Worm (Caenorhabditis elegans): Measurements from ENCODE around the gene cyp-35D1.

Gene cyp-35D1

ce11 chrV:16049177-16049576, 19.9 kb upstream of the cyp-35D1 start, which contains the start of gene best-12:
TSS of gene best-12 (plus strand) at chrV:16049477.
- TF ChIP-seq ceh-13 (GFP tag; optimal IDR thresholded peaks at IDR 0.05): no peak
- no peak for TF ChIP-seq tra-4 (tag; optimal IDR thresholded peaks at IDR 0.05)
- no peak for TF ChIP-seq scrt-1 (GFP tag; IDR thresholded peaks at IDR 0.05)
- no peak for TF ChIP-seq ets-7 (tag; optimal IDR thresholded peaks at IDR 0.05)
- no peak for TF ChIP-seq tbx-37 (GFP tag; conservative IDR thresholded peaks at IDR 0.05)
- TF ChIP-seq B0310.2 (tag; optimal IDR thresholded peaks at IDR 0.05): no peak
- no peak for TF ChIP-seq F13C5.2 (tag; optimal IDR thresholded peaks at IDR 0.05)
- no peak for TF ChIP-seq tbx-11 (GFP tag; IDR thresholded peaks at IDR 0.05)
- TF ChIP-seq hmbx-1 (tag; optimal IDR thresholded peaks at IDR 0.05): no peak
- no peak for TF ChIP-seq flt-1 (GFP tag; IDR thresholded peaks at IDR 0.05)
- TF ChIP-seq ceh-36 (tag; optimal IDR thresholded peaks at IDR 0.05): no peak
- TF ChIP-seq hmg-4 (GFP tag; optimal IDR thresholded peaks at IDR 0.05): no peak
- TF ChIP-seq aly-1 (tag; optimal IDR thresholded peaks at IDR 0.05): no peak

ce11 chrV:16053373-16053772, 15.7 kb upstream of the cyp-35D1 start, which contains the start of gene F14H3.3:
TSS of gene F14H3.3 (minus strand) at chrV:16053473.
- TF ChIP-seq hmbx-1 (tag; optimal IDR thresholded peaks at IDR 0.05): no peak
- TF ChIP-seq hnd-1 (tag; optimal IDR thresholded peaks at IDR 0.05): no peak
- no peak for TF ChIP-seq tbx-11 (GFP tag; IDR thresholded peaks at IDR 0.05)
- TF ChIP-seq flt-1 (GFP tag; IDR thresholded peaks at IDR 0.05): no peak
- TF ChIP-seq B0310.2 (tag; optimal IDR thresholded peaks at IDR 0.05): no peak
- no peak for TF ChIP-seq sea-1 (GFP tag; conservative IDR thresholded peaks at IDR 0.05)
- TF ChIP-seq tbx-37 (GFP tag; conservative IDR thresholded peaks at IDR 0.05): no peak

ce11 chrV:16055031-16055430, 14.0 kb upstream of the cyp-35D1 start, which contains the start of gene F14H3.4:
TSS of gene F14H3.4 (minus strand) at chrV:16055072.
- TF ChIP-seq sea-1 (GFP tag; conservative IDR thresholded peaks at IDR 0.05) (no peak), ceh-13 (GFP tag; optimal IDR thresholded peaks at IDR 0.05) (no peak), hnd-1 (tag; optimal IDR thresholded peaks at IDR 0.05) (no peak), aly-1 (tag; optimal IDR thresholded peaks at IDR 0.05) (no peak), B0310.2 (tag; optimal IDR thresholded peaks at IDR 0.05) (no peak), tbx-11 (GFP tag; IDR thresholded peaks at IDR 0.05) (no peak), ets-7 (tag; optimal IDR thresholded peaks at IDR 0.05) (no peak), pes-1 (GFP tag; IDR thresholded peaks at IDR 0.05) (no peak), scrt-1 (GFP tag; IDR thresholded peaks at IDR 0.05) (no peak), tra-4 (tag; optimal IDR thresholded peaks at IDR 0.05) (no peak), ama-1 (optimal IDR thresholded peaks at IDR 0.05) (no peak), hmbx-1 (tag; optimal IDR thresholded peaks at IDR 0.05) (no peak), flt-1 (GFP tag; IDR thresholded peaks at IDR 0.05) (no peak), ceh-36 (tag; optimal IDR thresholded peaks at IDR 0.05) (no peak), hmg-4 (GFP tag; optimal IDR thresholded peaks at IDR 0.05) (no peak)

ce11 chrV:16057010-16057463, 12.0 kb upstream of the cyp-35D1 start, which contains the start of gene F14H3.5:
TSS of gene F14H3.5 (minus strand) at chrV:16057060.
- TF ChIP-seq ceh-13 (GFP tag; optimal IDR thresholded peaks at IDR 0.05) (no peak), hmg-4 (GFP tag; optimal IDR thresholded peaks at IDR 0.05) (no peak), tbx-37 (GFP tag; conservative IDR thresholded peaks at IDR 0.05) (no peak), ets-7 (tag; optimal IDR thresholded peaks at IDR 0.05) (no peak), scrt-1 (GFP tag; IDR thresholded peaks at IDR 0.05) (no peak), F13C5.2 (tag; optimal IDR thresholded peaks at IDR 0.05) (no peak), aly-1 (tag; optimal IDR thresholded peaks at IDR 0.05) (no peak)

DNA sequence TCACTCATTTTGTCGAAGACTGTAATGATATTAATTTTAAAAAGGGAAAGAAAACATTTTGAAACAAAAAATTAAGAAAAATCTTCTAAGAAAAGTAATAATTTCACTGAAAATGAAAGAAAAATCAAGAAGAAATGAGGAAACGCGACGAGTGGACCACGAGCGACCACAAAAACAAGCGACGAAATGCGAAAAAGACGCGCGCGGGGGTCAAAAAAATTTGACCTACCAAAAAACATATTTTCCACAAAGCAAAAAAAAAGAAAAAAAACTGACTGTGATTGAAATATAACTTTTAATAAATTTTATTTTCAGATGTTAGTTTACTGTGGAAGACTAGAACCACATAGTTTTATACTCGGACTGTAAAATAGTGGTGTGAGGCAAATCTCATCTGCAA, 10.2 kb upstream of the cyp-35D1 start, which contains the start of gene F14H3.6:
F14H3.6 (minus strand) TSS at position 22 of the 400 bp plus-strand sequence.
- TF ChIP-seq ceh-36 (tag; optimal IDR thresholded peaks at IDR 0.05) (no peak), ets-7 (tag; optimal IDR thresholded peaks at IDR 0.05) (no peak), F13C5.2 (tag; optimal IDR thresholded peaks at IDR 0.05) (no peak), hnd-1 (tag; optimal IDR thresholded peaks at IDR 0.05) (no peak), sea-1 (GFP tag; conservative IDR thresholded peaks at IDR 0.05) (no peak), tbx-11 (GFP tag; IDR thresholded peaks at IDR 0.05) (no peak), ceh-13 (GFP tag; optimal IDR thresholded peaks at IDR 0.05) (no peak), ama-1 (optimal IDR thresholded peaks at IDR 0.05) (no peak), pes-1 (GFP tag; IDR thresholded peaks at IDR 0.05) (no peak), tbx-37 (GFP tag; conservative IDR thresholded peaks at IDR 0.05) (no peak), flt-1 (GFP tag; IDR thresholded peaks at IDR 0.05) (no peak), aly-1 (tag; optimal IDR thresholded peaks at IDR 0.05) (no peak), hmbx-1 (tag; optimal IDR thresholded peaks at IDR 0.05) (no peak), tra-4 (tag; optimal IDR thresholded peaks at IDR 0.05) (no peak), scrt-1 (GFP tag; IDR thresholded peaks at IDR 0.05) (no peak), B0310.2 (tag; optimal IDR thresholded peaks at IDR 0.05) (no peak)

DNA sequence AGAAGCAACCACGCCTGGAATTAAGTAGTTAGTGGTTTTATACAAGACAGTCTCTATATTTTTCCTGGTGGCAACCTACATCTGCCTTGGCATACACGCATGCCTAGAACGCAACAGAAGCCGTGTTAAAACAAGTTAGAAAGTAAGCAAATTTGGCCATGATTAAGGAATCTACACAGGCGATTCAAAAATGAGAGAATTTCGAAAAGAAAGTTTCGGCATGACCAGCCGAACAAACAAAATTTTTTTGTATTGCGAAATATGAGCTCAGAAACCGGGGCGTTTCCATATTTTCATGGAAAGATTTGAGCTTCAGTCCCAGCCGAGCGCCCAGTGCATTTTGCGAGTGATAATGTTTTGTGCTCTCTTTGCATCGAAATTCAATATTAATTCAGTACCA, 8.9 kb upstream of the cyp-35D1 start, which contains the start of gene F14H3.15:
F14H3.15 (minus strand) TSS at position 101 of the 400 bp plus-strand sequence.
- TF ChIP-seq tbx-11 (GFP tag; IDR thresholded peaks at IDR 0.05): no peak
- TF ChIP-seq ama-1 (optimal IDR thresholded peaks at IDR 0.05): no peak
- TF ChIP-seq scrt-1 (GFP tag; IDR thresholded peaks at IDR 0.05): no peak
- no peak for TF ChIP-seq hnd-1 (tag; optimal IDR thresholded peaks at IDR 0.05)
- no peak for TF ChIP-seq flt-1 (GFP tag; IDR thresholded peaks at IDR 0.05)
- TF ChIP-seq ceh-36 (tag; optimal IDR thresholded peaks at IDR 0.05): no peak
- no peak for TF ChIP-seq sea-1 (GFP tag; conservative IDR thresholded peaks at IDR 0.05)
- no peak for TF ChIP-seq hmbx-1 (tag; optimal IDR thresholded peaks at IDR 0.05)
- no peak for TF ChIP-seq F13C5.2 (tag; optimal IDR thresholded peaks at IDR 0.05)
- no peak for TF ChIP-seq tbx-37 (GFP tag; conservative IDR thresholded peaks at IDR 0.05)
- TF ChIP-seq ceh-13 (GFP tag; optimal IDR thresholded peaks at IDR 0.05): no peak
- no peak for TF ChIP-seq hmg-4 (GFP tag; optimal IDR thresholded peaks at IDR 0.05)
- no peak for TF ChIP-seq aly-1 (tag; optimal IDR thresholded peaks at IDR 0.05)
- no peak for TF ChIP-seq tra-4 (tag; optimal IDR thresholded peaks at IDR 0.05)
- no peak for TF ChIP-seq ets-7 (tag; optimal IDR thresholded peaks at IDR 0.05)
- no peak for TF ChIP-seq B0310.2 (tag; optimal IDR thresholded peaks at IDR 0.05)
- TF ChIP-seq pes-1 (GFP tag; IDR thresholded peaks at IDR 0.05): no peak

ce11 chrV:16061993-16062392, 7.0 kb upstream of the cyp-35D1 start, which contains the start of gene fbxa-100:
TSS of gene fbxa-100 (minus strand) at chrV:16062093.
- TF ChIP-seq F13C5.2 (tag; optimal IDR thresholded peaks at IDR 0.05) (no peak), hmg-4 (GFP tag; optimal IDR thresholded peaks at IDR 0.05) (no peak), tbx-37 (GFP tag; conservative IDR thresholded peaks at IDR 0.05) (no peak), B0310.2 (tag; optimal IDR thresholded peaks at IDR 0.05) (no peak), ceh-13 (GFP tag; optimal IDR thresholded peaks at IDR 0.05) (no peak)
